Worm (Caenorhabditis elegans) whole organism, late embryonic: ENCODE measurements around the gene F26F4.8.

Source experiments
- K09A11.1 ChIP-seq: sonication (generic microtip); optimal IDR thresholded peaks from 2 replicates; lab custom pipeline; 2017; ENCODE audit warnings: antibody characterized with exemption, mild to moderate bottlenecking, missing genetic modification characterization, missing compliant biosample characterization; ENCODE audit not compliant: insufficient read depth
- T23F11.4 ChIP-seq: fragments of 200-800 bp; sonication (Bioruptor generic); optimal IDR thresholded peaks from 2 replicates; lab custom pipeline; 2018; ENCODE audit warnings: mild to moderate bottlenecking, missing genetic modification characterization, missing compliant biosample characterization
- ahr-1 ChIP-seq: sonication (generic microtip); optimal IDR thresholded peaks from 2 replicates; lab custom pipeline; 2016; ENCODE audit warnings: missing genetic modification characterization, missing compliant biosample characterization
- ceh-2 ChIP-seq: sonication (generic microtip); optimal IDR thresholded peaks from 2 replicates; lab custom pipeline; 2016; ENCODE audit warnings: missing genotype, missing genetic modification characterization, missing compliant biosample characterization
- ceh-24 ChIP-seq: sonication (generic microtip); optimal IDR thresholded peaks from 2 replicates; lab custom pipeline; 2016; ENCODE audit warnings: mild to moderate bottlenecking, missing genetic modification characterization, missing compliant biosample characterization
- ceh-30 ChIP-seq: fragments of 150-350 bp; optimal IDR thresholded peaks from 2 replicates; lab custom pipeline; 2014; ENCODE audit warnings: missing biosample characterization, missing genetic modification characterization
- ceh-31 ChIP-seq: sonication (generic microtip); optimal IDR thresholded peaks from 2 replicates; lab custom pipeline; 2016; ENCODE audit warnings: missing genetic modification characterization, missing compliant biosample characterization
- ceh-9 ChIP-seq: sonication (generic microtip); optimal IDR thresholded peaks from 2 replicates; lab custom pipeline; 2016; ENCODE audit warnings: mild to moderate bottlenecking, missing genetic modification characterization, inconsistent platforms, missing compliant biosample characterization
- dve-1 ChIP-seq: sonication (generic microtip); optimal IDR thresholded peaks from 2 replicates; lab custom pipeline; 2017; ENCODE audit warnings: antibody characterized with exemption, mild to moderate bottlenecking, missing genetic modification characterization, missing compliant biosample characterization
- fax-1 ChIP-seq: sonication (generic microtip); optimal IDR thresholded peaks from 2 replicates; lab custom pipeline; 2016; ENCODE audit warnings: missing genotype, missing genetic modification characterization, missing compliant biosample characterization
- fkh-6 ChIP-seq: sonication (generic microtip); optimal IDR thresholded peaks from 2 replicates; lab custom pipeline; 2016; ENCODE audit warnings: missing genetic modification characterization, missing compliant biosample characterization
- hlh-30 ChIP-seq: sonication (generic microtip); optimal IDR thresholded peaks from 2 replicates; lab custom pipeline; 2017; ENCODE audit warnings: antibody characterized with exemption, missing genetic modification characterization, missing compliant biosample characterization; ENCODE audit not compliant: insufficient read depth
- lim-6 ChIP-seq: sonication (generic microtip); optimal IDR thresholded peaks from 2 replicates; lab custom pipeline; 2016; ENCODE audit warnings: missing genetic modification characterization, missing compliant biosample characterization
- lin-11 ChIP-seq: fragments of 200-800 bp; sonication (Bioruptor generic); optimal IDR thresholded peaks from 2 replicates; lab custom pipeline; 2018; ENCODE audit warnings: mild to moderate bottlenecking, missing genetic modification characterization, missing compliant biosample characterization
- mec-3 ChIP-seq: sonication (generic microtip); optimal IDR thresholded peaks from 2 replicates; lab custom pipeline; 2016; ENCODE audit warnings: borderline replicate concordance, missing genetic modification characterization, missing compliant biosample characterization
- nfya-1 ChIP-seq: sonication (generic microtip); optimal IDR thresholded peaks from 2 replicates; lab custom pipeline; 2017; ENCODE audit warnings: missing genetic modification characterization, mild to moderate bottlenecking, missing compliant biosample characterization, antibody characterized with exemption, moderate library complexity
- nhr-11 ChIP-seq: fragments of 150-350 bp; optimal IDR thresholded peaks from 2 replicates; lab custom pipeline; 2014; ENCODE audit warnings: missing biosample characterization, missing genetic modification characterization
- pax-1 ChIP-seq: fragments of 150-350 bp; optimal IDR thresholded peaks from 2 replicates; lab custom pipeline; 2014; ENCODE audit warnings: missing biosample characterization, missing genetic modification characterization
- pha-2 ChIP-seq: sonication (generic microtip); optimal IDR thresholded peaks from 2 replicates; lab custom pipeline; 2017; ENCODE audit warnings: mild to moderate bottlenecking, missing genetic modification characterization, missing compliant biosample characterization
- pha-4 ChIP-seq: fragments of 150-350 bp; optimal IDR thresholded peaks from 2 replicates; lab custom pipeline; 2018; ENCODE audit warnings: missing biosample characterization, missing genetic modification reagents, missing genetic modification characterization
- ref-2 ChIP-seq: sonication (generic microtip); optimal IDR thresholded peaks from 2 replicates; lab custom pipeline; 2016; ENCODE audit warnings: missing genetic modification characterization, missing compliant biosample characterization
- syd-9 ChIP-seq: sonication (generic microtip); optimal IDR thresholded peaks from 2 replicates; lab custom pipeline; 2016; ENCODE audit warnings: mild to moderate bottlenecking, missing genetic modification characterization, moderate library complexity, missing compliant biosample characterization
- unc-42 ChIP-seq: sonication (generic microtip); optimal IDR thresholded peaks from 2 replicates; lab custom pipeline; 2016; ENCODE audit warnings: missing genotype, missing genetic modification characterization, missing compliant biosample characterization
- unc-55 ChIP-seq: sonication (generic microtip); optimal IDR thresholded peaks from 2 replicates; lab custom pipeline; 2017; ENCODE audit warnings: missing biosample characterization, missing genetic modification reagents, missing genetic modification characterization
- ztf-16 ChIP-seq: sonication (generic microtip); optimal IDR thresholded peaks from 2 replicates; lab custom pipeline; 2017; ENCODE audit warnings: missing genetic modification characterization, missing compliant biosample characterization

F26F4.8 gene

ce11 chrIII:4859039-4859438, 46.2 kb downstream of the F26F4.8 start, which contains the start of gene C35D10.6:
Gene C35D10.6 (plus strand): TSS chrIII:4859339.
- TF ChIP-seq pha-2 (tag; lab: Kevin White, UChicago) (no peak), nhr-11 (no peak), ceh-2 (tag; lab: Kevin White, UChicago) (no peak), K09A11.1 (tag; lab: Kevin White, UChicago) (no peak), ztf-16 (tag; lab: Kevin White, UChicago) (no peak), unc-42 (no peak), T23F11.4 (GFP tag; lab: Kevin White, UChicago) (no peak), pha-4 (tag; lab: Kevin White, UChicago) (no peak), syd-9 (tag; lab: Kevin White, UChicago) (no peak), pax-1 (tag; lab: Kevin White, UChicago) (no peak), hlh-30 (tag; lab: Kevin White, UChicago) (no peak), fkh-6 (no peak), ceh-30 (tag; lab: Kevin White, UChicago) (no peak), fax-1 (tag; lab: Kevin White, UChicago) (no peak)

ce11 chrIII:4856992-4857391, 48.3 kb downstream of the F26F4.8 start:
- no peak for TF ChIP-seq ahr-1
- no peak for TF ChIP-seq T23F11.4 (GFP tag; lab: Kevin White, UChicago)
- TF ChIP-seq ceh-24 (tag; lab: Kevin White, UChicago), result no peak
- TF ChIP-seq ref-2 (tag; lab: Kevin White, UChicago), result no peak
- TF ChIP-seq mec-3 (tag; lab: Kevin White, UChicago), result no peak
- TF ChIP-seq nfya-1 (tag; lab: Kevin White, UChicago), result no peak
- TF ChIP-seq ceh-9 (tag; lab: Kevin White, UChicago), result no peak
- no peak for TF ChIP-seq lim-6 (tag; lab: Kevin White, UChicago)
- no peak for TF ChIP-seq ceh-31
- no peak for TF ChIP-seq K09A11.1 (tag; lab: Kevin White, UChicago)
- TF ChIP-seq dve-1 (tag; lab: Kevin White, UChicago), result no peak

ce11 chrIII:4856109-4856508, 49.2 kb downstream of the F26F4.8 start, which contains the start of gene C35D10.7:
Gene C35D10.7 (plus strand): TSS chrIII:4856193.
- TF ChIP-seq unc-55, result no peak
- TF ChIP-seq pha-2 (tag; lab: Kevin White, UChicago), result no peak

- TF ChIP-seq mec-3 (tag; lab: Kevin White, UChicago) (no peak), lin-11 (tag; lab: Kevin White, UChicago) (no peak)
These were observed 50.4 kb downstream of the F26F4.8 start, which contains the start of gene C35D10.8 for ce11 chrIII:4854918-4855317. Gene C35D10.8 (plus strand): TSS chrIII:4855218.
